Worm (Caenorhabditis elegans) whole organism, late embryonic: ENCODE measurements around the gene F12A10.8.

ENCODE experiments used
- C08G9.2 ChIP-seq: sonication (generic microtip); optimal IDR thresholded peaks from 2 replicates; lab custom pipeline; 2016; ENCODE audit warnings: mild to moderate bottlenecking, missing genetic modification characterization, moderate library complexity, missing compliant biosample characterization
- F13H6.1 ChIP-seq: sonication (generic microtip); optimal IDR thresholded peaks from 2 replicates; lab custom pipeline; 2016; ENCODE audit warnings: missing genetic modification characterization, missing compliant biosample characterization
- K02D7.2 ChIP-seq: sonication (generic microtip); optimal IDR thresholded peaks from 2 replicates; lab custom pipeline; 2017; ENCODE audit warnings: mild to moderate bottlenecking, missing genetic modification characterization, missing compliant biosample characterization
- K09A11.1 ChIP-seq: sonication (generic microtip); optimal IDR thresholded peaks from 2 replicates; lab custom pipeline; 2017; ENCODE audit warnings: antibody characterized with exemption, mild to moderate bottlenecking, missing genetic modification characterization, missing compliant biosample characterization; ENCODE audit not compliant: insufficient read depth
- ahr-1 ChIP-seq: sonication (generic microtip); optimal IDR thresholded peaks from 2 replicates; lab custom pipeline; 2016; ENCODE audit warnings: missing genetic modification characterization, missing compliant biosample characterization
- ama-1 ChIP-seq: fragments of 150-350 bp; optimal IDR thresholded peaks from 2 replicates; lab custom pipeline; 2014
- ceh-14 ChIP-seq: sonication (generic microtip); optimal IDR thresholded peaks from 2 replicates; lab custom pipeline; 2016; ENCODE audit warnings: missing genotype, missing genetic modification characterization, missing compliant biosample characterization
- ceh-18 ChIP-seq: sonication (generic microtip); optimal IDR thresholded peaks from 2 replicates; lab custom pipeline; 2016; ENCODE audit warnings: missing genetic modification characterization, missing compliant biosample characterization
- ceh-22 ChIP-seq: sonication (generic microtip); optimal IDR thresholded peaks from 2 replicates; lab custom pipeline; 2017; ENCODE audit warnings: missing biosample characterization, missing genetic modification characterization
- ceh-30 ChIP-seq: fragments of 150-350 bp; optimal IDR thresholded peaks from 2 replicates; lab custom pipeline; 2014; ENCODE audit warnings: missing biosample characterization, missing genetic modification characterization
- ceh-31 ChIP-seq: sonication (generic microtip); optimal IDR thresholded peaks from 2 replicates; lab custom pipeline; 2016; ENCODE audit warnings: missing genetic modification characterization, missing compliant biosample characterization
- ceh-34 ChIP-seq: sonication (generic microtip); optimal IDR thresholded peaks from 2 replicates; lab custom pipeline; 2016; ENCODE audit warnings: mild to moderate bottlenecking, missing genetic modification characterization, missing compliant biosample characterization
- ceh-45 ChIP-seq: fragments of 200-800 bp; sonication (Bioruptor generic); IDR thresholded peaks from 2 replicates; pipeline ENCODE4 v1.3.6; 2022; ENCODE audit warnings: missing genetic modification reagents, missing genetic modification characterization, missing compliant biosample characterization
- ceh-48 ChIP-seq: sonication (generic microtip); optimal IDR thresholded peaks from 2 replicates; lab custom pipeline; 2016; ENCODE audit warnings: missing genetic modification characterization, inconsistent platforms, missing compliant biosample characterization
- ceh-6 ChIP-seq: fragments of 200-800 bp; sonication (Bioruptor generic); optimal IDR thresholded peaks from 2 replicates; lab custom pipeline; 2018; ENCODE audit warnings: mild to moderate bottlenecking, missing genetic modification characterization, missing compliant biosample characterization
- ceh-9 ChIP-seq: sonication (generic microtip); optimal IDR thresholded peaks from 2 replicates; lab custom pipeline; 2016; ENCODE audit warnings: mild to moderate bottlenecking, missing genetic modification characterization, inconsistent platforms, missing compliant biosample characterization
- che-1 ChIP-seq: sonication (generic microtip); optimal IDR thresholded peaks from 2 replicates; lab custom pipeline; 2016; ENCODE audit warnings: mild to moderate bottlenecking, missing genetic modification characterization, missing compliant biosample characterization
- dmd-4 ChIP-seq: sonication (generic microtip); optimal IDR thresholded peaks from 2 replicates; lab custom pipeline; 2016; ENCODE audit warnings: borderline replicate concordance, missing genetic modification characterization, missing compliant biosample characterization
- dve-1 ChIP-seq: sonication (generic microtip); optimal IDR thresholded peaks from 2 replicates; lab custom pipeline; 2017; ENCODE audit warnings: antibody characterized with exemption, mild to moderate bottlenecking, missing genetic modification characterization, missing compliant biosample characterization
- elt-2 ChIP-seq: sonication (generic microtip); optimal IDR thresholded peaks from 2 replicates; lab custom pipeline; 2016; ENCODE audit warnings: missing genetic modification reagents, missing genetic modification characterization, missing compliant biosample characterization
- ets-4 ChIP-seq: sonication (generic microtip); optimal IDR thresholded peaks from 2 replicates; lab custom pipeline; 2016; ENCODE audit warnings: missing genetic modification characterization, missing compliant biosample characterization
- eyg-1 ChIP-seq: sonication (generic microtip); optimal IDR thresholded peaks from 2 replicates; lab custom pipeline; 2016; ENCODE audit warnings: missing genotype, missing genetic modification characterization, missing compliant biosample characterization
- fax-1 ChIP-seq: sonication (generic microtip); optimal IDR thresholded peaks from 2 replicates; lab custom pipeline; 2016; ENCODE audit warnings: missing genotype, missing genetic modification characterization, missing compliant biosample characterization
- fkh-6 ChIP-seq: sonication (generic microtip); optimal IDR thresholded peaks from 2 replicates; lab custom pipeline; 2016; ENCODE audit warnings: missing genetic modification characterization, missing compliant biosample characterization
- hlh-15 ChIP-seq: sonication (generic microtip); optimal IDR thresholded peaks from 2 replicates; lab custom pipeline; 2016; ENCODE audit warnings: missing genetic modification characterization, missing compliant biosample characterization
- hlh-30 ChIP-seq: sonication (generic microtip); optimal IDR thresholded peaks from 2 replicates; lab custom pipeline; 2017; ENCODE audit warnings: antibody characterized with exemption, missing genetic modification characterization, missing compliant biosample characterization; ENCODE audit not compliant: insufficient read depth
- lin-11 ChIP-seq: fragments of 200-800 bp; sonication (Bioruptor generic); optimal IDR thresholded peaks from 2 replicates; lab custom pipeline; 2018; ENCODE audit warnings: mild to moderate bottlenecking, missing genetic modification characterization, missing compliant biosample characterization
- madf-2 ChIP-seq: sonication (generic microtip); optimal IDR thresholded peaks from 2 replicates; lab custom pipeline; 2017; ENCODE audit warnings: missing genetic modification characterization, missing compliant biosample characterization
- mec-3 ChIP-seq: sonication (generic microtip); optimal IDR thresholded peaks from 2 replicates; lab custom pipeline; 2016; ENCODE audit warnings: borderline replicate concordance, missing genetic modification characterization, missing compliant biosample characterization
- nfya-1 ChIP-seq: sonication (generic microtip); optimal IDR thresholded peaks from 2 replicates; lab custom pipeline; 2017; ENCODE audit warnings: missing genetic modification characterization, mild to moderate bottlenecking, missing compliant biosample characterization, antibody characterized with exemption, moderate library complexity
- npax-4 ChIP-seq: sonication (generic microtip); optimal IDR thresholded peaks from 2 replicates; lab custom pipeline; 2016; ENCODE audit warnings: missing genetic modification characterization, missing compliant biosample characterization
- pag-3 ChIP-seq: sonication (generic microtip); optimal IDR thresholded peaks from 2 replicates; lab custom pipeline; 2016; ENCODE audit warnings: missing compliant biosample characterization, missing genetic modification characterization, borderline replicate concordance
- pat-9 ChIP-seq: fragments of 200-800 bp; sonication (Bioruptor generic); optimal IDR thresholded peaks from 2 replicates; lab custom pipeline; 2018; ENCODE audit warnings: mild to moderate bottlenecking, missing genetic modification characterization, moderate library complexity, missing compliant biosample characterization
- pax-1 ChIP-seq: fragments of 150-350 bp; optimal IDR thresholded peaks from 2 replicates; lab custom pipeline; 2014; ENCODE audit warnings: missing biosample characterization, missing genetic modification characterization
- pqm-1 ChIP-seq: sonication (generic microtip); optimal IDR thresholded peaks from 2 replicates; lab custom pipeline; 2016; ENCODE audit warnings: missing genetic modification characterization, missing compliant biosample characterization
- pros-1 ChIP-seq: fragments of 150-350 bp; optimal IDR thresholded peaks from 2 replicates; lab custom pipeline; 2014; ENCODE audit warnings: missing biosample characterization, missing genetic modification reagents, missing genetic modification characterization
- ref-2 ChIP-seq: sonication (generic microtip); optimal IDR thresholded peaks from 2 replicates; lab custom pipeline; 2016; ENCODE audit warnings: missing genetic modification characterization, missing compliant biosample characterization
- rnt-1 ChIP-seq: sonication (generic microtip); optimal IDR thresholded peaks from 2 replicates; lab custom pipeline; 2016; ENCODE audit warnings: missing genetic modification characterization, missing compliant biosample characterization
- sdc-2 ChIP-seq: sonication (generic microtip); optimal IDR thresholded peaks from 2 replicates; lab custom pipeline; 2016; ENCODE audit warnings: missing genotype, missing genetic modification characterization, missing compliant biosample characterization
- sox-4 ChIP-seq: sonication (generic microtip); optimal IDR thresholded peaks from 2 replicates; lab custom pipeline; 2017; ENCODE audit warnings: mild to moderate bottlenecking, missing genetic modification characterization, inconsistent platforms, missing compliant biosample characterization
- tbx-2 ChIP-seq: sonication (generic microtip); optimal IDR thresholded peaks from 2 replicates; lab custom pipeline; 2016; ENCODE audit warnings: missing genetic modification characterization, missing compliant biosample characterization
- tbx-7 ChIP-seq: sonication (generic microtip); optimal IDR thresholded peaks from 2 replicates; lab custom pipeline; 2016; ENCODE audit warnings: missing genotype, missing genetic modification characterization, missing compliant biosample characterization
- ttx-3 ChIP-seq: sonication (generic microtip); optimal IDR thresholded peaks from 2 replicates; lab custom pipeline; 2016; ENCODE audit warnings: missing genetic modification reagents, missing genetic modification characterization, missing compliant biosample characterization
- unc-3 ChIP-seq, 2 experiments: fragments of 200-800 bp in 1 of 2; sonication (Bioruptor generic) in 1 of 2; sonication (generic microtip) in 1 of 2; conservative IDR thresholded peaks in 1 of 2; optimal IDR thresholded peaks in 1 of 2; 2 replicates each; pipeline versions ENCODE4 v1.3.6 to Lab custom; 2016 to 2022; ENCODE audit warnings: missing compliant biosample characterization in 2 of 2, missing genetic modification characterization in 2 of 2, missing genetic modification reagents in 1 of 2
- unc-42 ChIP-seq: sonication (generic microtip); optimal IDR thresholded peaks from 2 replicates; lab custom pipeline; 2016; ENCODE audit warnings: missing genotype, missing genetic modification characterization, missing compliant biosample characterization
- unc-55 ChIP-seq: sonication (generic microtip); optimal IDR thresholded peaks from 2 replicates; lab custom pipeline; 2017; ENCODE audit warnings: missing biosample characterization, missing genetic modification reagents, missing genetic modification characterization
- unc-86 ChIP-seq: sonication (generic microtip); optimal IDR thresholded peaks from 2 replicates; lab custom pipeline; 2016; ENCODE audit warnings: missing genetic modification characterization, missing compliant biosample characterization
- zip-5 ChIP-seq: sonication (generic microtip); optimal IDR thresholded peaks from 2 replicates; lab custom pipeline; 2016; ENCODE audit warnings: missing genetic modification characterization, missing compliant biosample characterization

F12A10.8 gene

DNA sequence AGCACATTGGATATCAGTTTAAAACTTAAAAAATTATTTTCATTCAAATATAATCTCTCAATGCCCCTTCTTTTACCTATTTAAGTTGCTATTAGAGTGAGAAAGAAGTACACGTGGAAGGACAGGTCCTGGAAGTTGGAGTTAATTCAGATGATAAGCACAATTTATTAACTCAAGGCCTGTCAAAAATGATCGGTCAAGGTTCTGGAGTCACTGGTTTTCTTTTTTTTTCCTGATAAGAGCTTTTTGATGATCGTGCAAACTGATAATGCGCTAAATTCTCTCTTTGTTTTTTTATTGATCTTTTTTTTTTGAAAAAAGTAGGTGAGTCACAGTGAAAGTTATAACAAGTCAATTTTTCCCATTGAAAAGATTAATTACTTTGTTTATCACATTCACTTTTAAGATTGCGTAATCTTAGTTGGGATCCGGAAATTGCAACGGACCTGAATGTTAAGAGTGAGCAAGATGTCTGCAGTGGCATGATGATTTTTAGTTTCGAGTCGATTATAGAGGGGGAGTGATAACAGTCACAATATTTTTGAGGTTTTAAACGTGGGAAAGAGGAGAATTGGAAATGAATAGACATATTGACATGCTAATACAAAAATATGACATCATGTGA lies 11.7 kb upstream of the F12A10.8 start:
- TF ChIP-seq elt-2 (tag; lab: Kevin White, UChicago) (peak; percentile 81), fax-1 (tag; lab: Kevin White, UChicago) (no peak), hlh-15 (tag; lab: Kevin White, UChicago) (no peak)

ce11 chrII:5511417-5512353 lies 10.8 kb upstream of the F12A10.8 start:
- TF ChIP-seq ahr-1 (no peak), mec-3 (tag; lab: Kevin White, UChicago) (no peak), K02D7.2 (no peak), unc-3 (GFP tag; conservative IDR thresholded peaks at IDR 0.05; lab: Robert Waterston, UW) (no peak), unc-3 (tag; optimal IDR thresholded peaks at IDR 0.05; lab: Kevin White, UChicago) (no peak), nfya-1 (tag; lab: Kevin White, UChicago) (no peak), lin-11 (no peak), zip-5 (no peak), ceh-22 (tag; lab: Kevin White, UChicago) (no peak), sdc-2 (tag; lab: Kevin White, UChicago) (no peak), madf-2 (tag; lab: Kevin White, UChicago) (no peak), tbx-7 (peak; percentile 35), pag-3 (no peak), unc-42 (tag; lab: Kevin White, UChicago) (peak; percentile 60), fax-1 (tag; lab: Kevin White, UChicago) (no peak), sox-4 (tag; lab: Kevin White, UChicago) (no peak), F13H6.1 (tag; lab: Kevin White, UChicago) (no peak), unc-55 (GFP tag; lab: Kevin White, UChicago) (no peak), ceh-31 (tag; lab: Kevin White, UChicago) (peak; percentile 65), ceh-9 (tag; lab: Kevin White, UChicago) (no peak), ceh-18 (tag; lab: Kevin White, UChicago) (no peak), ref-2 (tag; lab: Kevin White, UChicago) (no peak), ceh-34 (tag; lab: Kevin White, UChicago) (no peak), ceh-14 (tag; lab: Kevin White, UChicago) (peak; percentile 53), eyg-1 (tag; lab: Kevin White, UChicago) (no peak), ceh-6 (GFP tag; lab: Kevin White, UChicago) (no peak), C08G9.2 (tag; lab: Kevin White, UChicago) (peak; percentile 13), npax-4 (tag; lab: Kevin White, UChicago) (no peak), dve-1 (no peak), ama-1 (no peak), ttx-3 (tag; lab: Kevin White, UChicago) (no peak), ceh-48 (tag; lab: Kevin White, UChicago) (no peak), tbx-2 (tag; lab: Kevin White, UChicago) (peak; percentile 33), pros-1 (tag; lab: Kevin White, UChicago) (no peak), K09A11.1 (tag; lab: Kevin White, UChicago) (no peak), ceh-30 (no peak), dmd-4 (tag; lab: Kevin White, UChicago) (no peak), ceh-45 (GFP tag; lab: Robert Waterston, UW) (no peak), fkh-6 (tag; lab: Kevin White, UChicago) (no peak), pat-9 (tag; lab: Kevin White, UChicago) (no peak), pax-1 (tag; lab: Kevin White, UChicago) (no peak), unc-86 (tag; lab: Kevin White, UChicago) (no peak), che-1 (tag; lab: Kevin White, UChicago) (no peak), hlh-30 (no peak), ets-4 (tag; lab: Kevin White, UChicago) (peak; percentile 44), pqm-1 (tag; lab: Kevin White, UChicago) (no peak), rnt-1 (tag; lab: Kevin White, UChicago) (no peak)
